Fruit fly (Drosophila melanogaster) whole organism, pupa: ENCODE data around the gene Gfat1.
A peak's percentile ranks its signal among the peaks of the same experiment; 100 is the strongest.
"Not testable (repeated sequence)": the region's sequence is repeated elsewhere in the genome, so short reads cannot be mapped to it uniquely, and the experiment has no call there.

Experiments used
- CG10348 ChIP-seq: fragments of 200-800 bp; sonication (Bioruptor generic); IDR thresholded peaks from 2 replicates; pipeline ENCODE4 v1.3.6; 2022; ENCODE audit warnings: missing biosample characterization, missing genetic modification characterization
- CG12605 ChIP-seq: fragments of 200-800 bp; sonication (Bioruptor generic); IDR thresholded peaks from 2 replicates; pipeline ENCODE4 v1.3.6; 2022; ENCODE audit warnings: missing biosample characterization, missing genetic modification characterization
- CG13204 ChIP-seq: fragments of 200-800 bp; sonication (Bioruptor generic); optimal IDR thresholded peaks from 2 replicates; lab custom pipeline; 2018; ENCODE audit warnings: missing biosample characterization, mild to moderate bottlenecking, missing genetic modification characterization, moderate library complexity
- CG14655 ChIP-seq: fragments of 200-800 bp; sonication (Bioruptor generic); optimal IDR thresholded peaks from 3 replicates; lab custom pipeline; 2017; ENCODE audit warnings: mild to moderate bottlenecking, missing biosample characterization, missing genetic modification reagents, missing genetic modification characterization
- CG15710 ChIP-seq: fragments of 200-800 bp; sonication (Bioruptor generic); optimal IDR thresholded peaks from 2 replicates; lab custom pipeline; 2018; ENCODE audit warnings: missing biosample characterization, mild to moderate bottlenecking, missing genetic modification characterization, moderate library complexity
- CG17806 ChIP-seq: fragments of 200-800 bp; sonication (Bioruptor generic); optimal IDR thresholded peaks from 2 replicates; lab custom pipeline; 2018; ENCODE audit warnings: missing biosample characterization, mild to moderate bottlenecking, missing genetic modification characterization, moderate library complexity
- CG32121 ChIP-seq: fragments of 200-800 bp; sonication (Bioruptor generic); IDR thresholded peaks from 2 replicates; pipeline ENCODE4 v1.3.6; 2022; ENCODE audit warnings: missing biosample characterization, missing genetic modification characterization
- CG34367 ChIP-seq: fragments of 200-800 bp; sonication (Bioruptor generic); optimal IDR thresholded peaks from 2 replicates; lab custom pipeline; 2018; ENCODE audit warnings: missing biosample characterization, mild to moderate bottlenecking, missing genetic modification characterization
- CG4496 ChIP-seq: fragments of 200-800 bp; sonication (Bioruptor generic); IDR thresholded peaks from 3 replicates; pipeline ENCODE4 v1.3.6; 2022; ENCODE audit warnings: missing biosample characterization, missing genetic modification characterization
- CG8159 ChIP-seq: fragments of 200-800 bp; sonication (Bioruptor generic); optimal IDR thresholded peaks from 3 replicates; lab custom pipeline; 2018; ENCODE audit warnings: missing biosample characterization, mild to moderate bottlenecking, missing genetic modification characterization, moderate library complexity
- CG8301 ChIP-seq: fragments of 200-800 bp; sonication (Bioruptor generic); optimal IDR thresholded peaks from 2 replicates; lab custom pipeline; 2018; ENCODE audit warnings: missing biosample characterization, mild to moderate bottlenecking, missing genetic modification characterization
- CG9948 ChIP-seq: fragments of 200-800 bp; sonication (Bioruptor generic); optimal IDR thresholded peaks from 2 replicates; lab custom pipeline; 2018; ENCODE audit warnings: missing biosample characterization, mild to moderate bottlenecking, missing genetic modification characterization, moderate library complexity
- D1 ChIP-seq: fragments of 200-800 bp; sonication (Bioruptor generic); optimal IDR thresholded peaks from 2 replicates; lab custom pipeline; 2018; ENCODE audit warnings: missing biosample characterization, mild to moderate bottlenecking, missing genetic modification characterization, moderate library complexity
- EcR ChIP-seq: fragments of 200-800 bp; sonication (Bioruptor generic); optimal IDR thresholded peaks from 3 replicates; lab custom pipeline; 2019; ENCODE audit warnings: missing biosample characterization, missing genetic modification characterization, mild to moderate bottlenecking, moderate library complexity, missing genetic modification reagents
- Ets98B ChIP-seq: fragments of 200-800 bp; sonication (Bioruptor generic); IDR thresholded peaks from 2 replicates; pipeline ENCODE4 v1.3.6; 2022; ENCODE audit warnings: missing biosample characterization, missing genetic modification characterization
- Pif1A ChIP-seq: fragments of 200-800 bp; sonication (Bioruptor generic); optimal IDR thresholded peaks from 3 replicates; lab custom pipeline; 2016; ENCODE audit warnings: missing biosample characterization, missing genetic modification characterization
- Pif1B ChIP-seq: fragments of 200-800 bp; sonication (Bioruptor generic); optimal IDR thresholded peaks from 3 replicates; lab custom pipeline; 2016; ENCODE audit warnings: missing biosample characterization, missing genetic modification characterization
- Snoo ChIP-seq: fragments of 200-800 bp; sonication (Bioruptor generic); optimal IDR thresholded peaks from 3 replicates; lab custom pipeline; 2017; ENCODE audit warnings: missing biosample characterization, mild to moderate bottlenecking, missing genetic modification characterization, inconsistent platforms
- fd96Ca ChIP-seq: fragments of 200-800 bp; sonication (Bioruptor generic); IDR thresholded peaks from 3 replicates; pipeline ENCODE4 v1.3.6; 2022; ENCODE audit warnings: missing biosample characterization, missing genetic modification characterization
- gl ChIP-seq: fragments of 200-800 bp; sonication (Bioruptor generic); optimal IDR thresholded peaks from 2 replicates; lab custom pipeline; 2018; ENCODE audit warnings: missing biosample characterization, mild to moderate bottlenecking, missing genetic modification characterization
- rn ChIP-seq: fragments of 200-800 bp; sonication (Bioruptor generic); IDR thresholded peaks from 2 replicates; pipeline ENCODE4 v1.3.6; 2022; ENCODE audit warnings: missing biosample characterization, missing genetic modification characterization

Gene Gfat1

DNA sequence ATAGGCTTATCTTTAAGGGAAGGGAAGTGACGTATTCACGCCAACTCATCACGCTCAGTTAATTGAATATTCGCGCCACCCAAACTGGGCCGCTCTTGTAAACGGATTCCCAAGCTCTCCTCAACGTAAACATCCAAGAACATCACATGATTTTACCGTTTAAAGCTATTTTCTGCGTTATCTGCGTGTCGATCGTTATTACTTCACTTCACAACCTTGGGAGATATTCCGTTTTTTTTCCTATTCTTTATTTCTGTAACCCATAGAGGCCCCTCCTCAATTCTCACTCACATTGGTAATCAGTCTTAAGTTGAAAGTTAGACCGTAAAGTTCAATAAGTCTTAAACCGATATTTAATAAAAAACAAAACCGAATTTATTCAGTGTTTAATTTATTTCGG lies at the start of gene Gfat1:
Gene Gfat1, plus strand, starts transcription at position 301 of the 400 bp plus-strand sequence.
- TF ChIP-seq Ets98B; CG10348 (GFP tag; lab: Robert Waterston, UW); CG13204: not testable (repeated sequence)

DNA sequence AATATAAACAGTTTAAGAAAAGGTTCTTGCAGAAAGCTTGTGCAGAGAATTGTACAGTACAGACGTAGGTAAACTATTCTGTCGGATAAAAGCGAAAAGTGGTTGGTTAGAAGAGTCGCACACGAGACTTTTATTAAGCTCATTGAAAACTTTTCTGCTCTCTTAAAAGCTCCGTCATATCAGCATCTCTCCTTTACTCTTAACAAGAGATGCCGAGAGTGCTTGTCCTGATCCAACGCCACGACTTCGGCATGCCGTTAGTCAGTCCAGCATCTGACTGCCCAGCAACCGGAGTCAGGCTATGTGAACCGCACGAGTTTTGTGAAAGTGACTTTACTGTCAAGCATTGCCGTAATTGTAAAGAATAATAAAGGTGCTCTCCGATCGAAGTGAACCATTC lies 48.6 kb upstream of the Gfat1 start, which contains the start of gene CG42402:
Gene CG42402, plus strand, starts transcription at position 282 of the 400 bp plus-strand sequence.
- TF ChIP-seq CG13204, result no peak
- TF ChIP-seq fd96Ca (GFP tag; lab: Robert Waterston, UW), result no peak
- no peak for TF ChIP-seq Pif1A
- TF ChIP-seq CG34367 (tag; lab: Kevin White, UChicago), result no peak
- no peak for TF ChIP-seq Ets98B

DNA sequence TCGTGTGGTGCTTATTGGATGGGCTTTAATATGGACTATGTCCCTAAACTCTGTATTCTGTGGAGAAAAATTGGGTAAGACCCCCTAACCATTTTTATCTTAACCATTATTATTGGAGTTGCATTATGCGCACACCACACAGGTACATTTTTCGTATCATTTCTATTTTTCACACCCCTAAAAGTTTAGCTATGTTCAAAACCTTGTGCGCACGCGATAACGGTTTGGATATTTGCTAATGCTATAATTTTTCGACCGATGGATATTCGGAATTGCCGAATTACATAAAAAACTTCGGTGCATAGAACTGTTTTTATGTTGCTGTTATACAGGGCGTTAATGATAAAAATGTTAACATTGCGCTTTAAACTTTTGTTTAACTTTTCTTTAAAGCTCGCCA lies 44.5 kb upstream of the Gfat1 start:
- TF ChIP-seq CG9948 (tag; lab: Kevin White, UChicago) (no peak), CG14655 (GFP tag; lab: Kevin White, UChicago) (no peak), D1 (tag; lab: Kevin White, UChicago) (peak; percentile 56), CG4496 (GFP tag; lab: Robert Waterston, UW) (no peak), Snoo (tag; lab: Kevin White, UChicago) (no peak)

DNA sequence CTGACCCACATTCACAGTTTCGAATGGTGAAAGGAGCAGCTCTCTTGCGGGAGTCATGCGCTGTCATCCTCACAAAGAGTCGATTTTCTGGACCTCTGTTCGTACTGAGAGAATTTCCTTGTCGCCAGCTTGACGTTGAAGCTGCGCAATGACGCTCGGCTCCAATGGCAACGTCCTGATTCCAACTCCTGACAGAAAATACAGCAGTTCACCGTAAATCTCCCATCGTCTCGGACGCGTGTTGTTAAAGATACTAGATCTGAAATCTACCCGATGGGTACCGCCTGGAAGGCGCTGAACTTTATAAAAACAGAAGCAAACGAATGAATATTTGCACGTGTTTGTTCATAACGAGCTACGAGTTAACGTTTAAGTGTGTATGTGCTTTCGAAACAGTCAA lies 42.4 kb upstream of the Gfat1 start:
- TF ChIP-seq CG12605 (GFP tag; lab: Robert Waterston, UW) (no peak), CG14655 (GFP tag; lab: Kevin White, UChicago) (no peak), rn (no peak), CG17806 (tag; lab: Kevin White, UChicago) (no peak), Ets98B (no peak), CG10348 (GFP tag; lab: Robert Waterston, UW) (no peak), fd96Ca (GFP tag; lab: Robert Waterston, UW) (no peak), CG8301 (tag; lab: Kevin White, UChicago) (no peak), CG8159 (tag; lab: Kevin White, UChicago) (no peak), CG34367 (tag; lab: Kevin White, UChicago) (no peak), EcR (GFP tag; lab: Kevin White, UChicago) (no peak), D1 (tag; lab: Kevin White, UChicago) (no peak), Pif1A (no peak), CG32121 (GFP tag; lab: Robert Waterston, UW) (no peak)

DNA sequence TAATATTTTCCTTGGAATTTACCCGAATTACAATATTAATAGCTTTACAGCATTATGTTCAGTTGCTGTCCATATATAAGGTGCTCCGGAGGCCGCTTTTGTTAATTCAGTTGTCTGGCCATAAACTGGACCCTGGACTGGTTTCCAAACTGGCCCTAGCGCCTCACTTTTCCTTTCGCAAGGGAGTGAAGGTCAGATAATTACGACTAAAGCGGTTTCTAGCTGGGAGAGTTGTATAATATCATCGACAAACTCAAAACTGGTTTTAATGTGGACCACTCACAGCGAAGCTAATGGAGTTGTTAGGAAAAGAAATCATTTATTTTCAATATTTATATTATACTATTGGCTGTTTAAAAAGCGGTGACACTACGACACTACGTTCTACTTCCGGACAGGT lies 1.3 kb downstream of the Gfat1 start:
- TF ChIP-seq CG15710 (tag; lab: Kevin White, UChicago) (no peak), CG32121 (GFP tag; lab: Robert Waterston, UW) (no peak), CG10348 (GFP tag; lab: Robert Waterston, UW) (no peak), Snoo (tag; lab: Kevin White, UChicago) (no peak), CG9948 (tag; lab: Kevin White, UChicago) (no peak), fd96Ca (GFP tag; lab: Robert Waterston, UW) (no peak), EcR (GFP tag; lab: Kevin White, UChicago) (peak; percentile 42), CG8301 (tag; lab: Kevin White, UChicago) (no peak)
- TF ChIP-seq, all 21 proteins: peak for 1

DNA sequence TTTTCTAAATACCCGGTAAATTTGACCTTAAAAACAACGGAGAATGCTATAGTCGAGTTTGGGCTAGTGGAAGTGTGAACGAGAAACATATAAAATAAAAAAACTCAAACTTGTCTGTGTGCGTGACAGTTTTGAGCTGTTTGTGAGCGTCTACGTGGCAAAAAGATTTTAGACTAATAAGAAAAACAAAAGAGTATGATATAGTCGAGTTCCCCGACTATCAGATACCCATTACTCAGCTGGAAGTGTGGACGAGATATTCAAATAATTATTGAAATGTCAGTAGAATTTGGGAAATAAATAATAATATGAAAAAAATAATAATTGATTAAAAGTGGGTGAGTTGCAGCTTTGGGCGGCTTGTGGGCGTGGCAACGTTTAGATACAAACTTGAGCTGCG lies 2.1 kb downstream of the Gfat1 start:
- TF ChIP-seq CG13204, result no peak
- TF ChIP-seq Pif1A, result no peak
- TF ChIP-seq CG12605 (GFP tag; lab: Robert Waterston, UW), result no peak
- TF ChIP-seq CG34367 (tag; lab: Kevin White, UChicago), result no peak

DNA sequence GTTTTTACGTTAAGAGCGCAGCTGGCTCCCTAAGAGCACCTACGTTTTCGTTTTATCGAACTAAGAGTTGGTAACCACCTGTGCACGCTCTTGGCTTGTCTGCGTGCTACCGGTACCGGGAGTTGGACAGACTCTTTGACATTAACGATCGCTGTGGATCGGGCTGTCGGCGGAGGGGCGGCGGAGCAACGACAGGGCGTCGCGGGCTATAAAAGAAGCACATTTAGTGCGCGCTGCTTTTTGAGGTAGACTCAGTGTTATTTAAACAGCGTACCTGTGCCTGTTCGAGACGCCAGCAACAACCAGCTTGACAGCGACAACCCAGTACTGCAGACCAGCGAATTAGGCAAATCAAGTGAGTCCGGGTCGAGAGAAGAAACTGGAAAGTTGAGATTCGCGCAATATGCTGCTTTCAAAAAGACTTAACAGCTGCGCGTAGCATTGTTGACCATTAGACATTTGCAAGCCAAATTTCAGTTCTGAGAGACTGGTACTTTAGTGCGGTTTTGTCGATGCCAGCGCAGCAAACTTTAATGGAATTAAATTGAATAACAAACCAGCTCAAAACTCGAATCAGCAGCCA lies 4.1 kb downstream of the Gfat1 start:
- TF ChIP-seq Pif1A, result peak; percentile 10
- no peak; the same call in 2 of the 3 replicates for TF ChIP-seq fd96Ca (GFP tag; lab: Robert Waterston, UW)
- no peak for TF ChIP-seq Pif1B (GFP tag; lab: Kevin White, UChicago)
- no peak for TF ChIP-seq rn
- peak; percentile 28 for TF ChIP-seq Snoo (tag; lab: Kevin White, UChicago)
- no peak for TF ChIP-seq EcR (GFP tag; lab: Kevin White, UChicago)
- no peak for TF ChIP-seq CG17806 (tag; lab: Kevin White, UChicago)
- no peak for TF ChIP-seq CG12605 (GFP tag; lab: Robert Waterston, UW)
- TF ChIP-seq CG34367 (tag; lab: Kevin White, UChicago), result no peak
- no peak for TF ChIP-seq CG10348 (GFP tag; lab: Robert Waterston, UW)
- TF ChIP-seq CG13204, result no peak
- TF ChIP-seq CG15710 (tag; lab: Kevin White, UChicago), result no peak
- no peak; the same call in 2 of the 3 replicates for TF ChIP-seq CG4496 (GFP tag; lab: Robert Waterston, UW)
- TF ChIP-seq CG9948 (tag; lab: Kevin White, UChicago), result no peak
- no peak for TF ChIP-seq gl (tag; lab: Kevin White, UChicago)
- TF ChIP-seq Ets98B, result peak; percentile 48
- no peak for TF ChIP-seq CG8159 (tag; lab: Kevin White, UChicago)
- TF ChIP-seq CG32121 (GFP tag; lab: Robert Waterston, UW), result no peak
- no peak for TF ChIP-seq D1 (tag; lab: Kevin White, UChicago)
- peak; percentile 25 for TF ChIP-seq CG14655 (GFP tag; lab: Kevin White, UChicago)
- TF ChIP-seq CG8301 (tag; lab: Kevin White, UChicago), result no peak
